Worm (Caenorhabditis elegans): ENCODE results near the gene srh-182.
A peak's percentile ranks its signal among the peaks of the same experiment; 100 is the strongest.

Gene srh-182

DNA sequence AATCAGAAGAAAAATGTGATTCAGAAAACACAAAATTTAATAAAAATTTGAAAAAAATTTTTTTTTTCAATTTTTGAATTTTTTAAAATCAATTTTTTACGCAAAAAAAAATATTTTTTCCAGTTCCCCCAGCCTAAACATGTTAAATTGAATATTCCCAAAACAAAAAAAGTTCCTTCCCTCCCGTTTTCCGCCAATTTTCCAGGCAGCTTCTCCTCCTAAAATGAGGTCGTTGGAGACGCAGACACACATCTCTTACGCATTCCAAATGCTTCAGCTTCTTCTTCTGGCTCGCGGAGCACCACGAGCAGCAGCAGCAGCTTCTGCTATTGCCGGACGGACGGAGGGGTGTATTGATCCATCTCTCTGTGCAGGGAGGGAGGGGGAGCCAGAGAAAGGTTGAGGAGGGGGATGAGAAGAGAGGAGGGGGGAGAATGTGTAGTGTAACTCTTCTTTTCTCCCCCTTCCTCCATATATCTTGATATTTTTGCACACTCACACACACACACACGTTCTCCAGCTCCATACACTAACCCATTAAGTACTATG, 17.0 kb upstream of the srh-182 start (continued):
- TF ChIP-seq efl-1 (optimal IDR thresholded peaks at IDR 0.05) (peak; percentile 22 to 32), efl-1 (GFP tag; optimal IDR thresholded peaks at IDR 0.05 in 1 of 2) (no peak), tbx-2 (tag; optimal IDR thresholded peaks at IDR 0.05) (no peak), snpc-4 (tag; optimal IDR thresholded peaks at IDR 0.05) (peak; percentile 23), egl-27 (tag; optimal IDR thresholded peaks at IDR 0.05) (no peak), hlh-4 (tag; optimal IDR thresholded peaks at IDR 0.05) (no peak), nhr-19 (GFP tag; conservative IDR thresholded peaks at IDR 0.05) (no peak), aly-2 (tag; optimal IDR thresholded peaks at IDR 0.05) (no peak), ces-1 (GFP tag; optimal IDR thresholded peaks at IDR 0.05) (no peak), blmp-1 (tag; optimal IDR thresholded peaks at IDR 0.05) (no peak), nhr-12 (tag; optimal IDR thresholded peaks at IDR 0.05) (no peak), F16B12.6 (tag; optimal IDR thresholded peaks at IDR 0.05) (peak; percentile 20), nhr-77 (tag; optimal IDR thresholded peaks at IDR 0.05) (no peak), aha-1 (tag; optimal IDR thresholded peaks at IDR 0.05) (no peak), pag-3 (tag; optimal IDR thresholded peaks at IDR 0.05; ENCODE audit: borderline replicate concordance, insufficient read depth) (no peak), elt-3 (tag; optimal IDR thresholded peaks at IDR 0.05) (no peak), sox-4 (tag; optimal IDR thresholded peaks at IDR 0.05) (no peak), ztf-11 (tag; optimal IDR thresholded peaks at IDR 0.05) (no peak), egl-13 (tag; optimal IDR thresholded peaks at IDR 0.05) (no peak), isw-1 (GFP tag; IDR thresholded peaks at IDR 0.05) (0 out of 2 replicates have a peak, but pooled peaks have one; percentile 14), nhr-28 (tag; optimal IDR thresholded peaks at IDR 0.05) (no peak), unc-30 (tag; optimal IDR thresholded peaks at IDR 0.05) (no peak), jun-1 (tag; optimal IDR thresholded peaks at IDR 0.05) (no peak), ama-1 (optimal IDR thresholded peaks at IDR 0.05) (no peak), skn-1 (tag; optimal IDR thresholded peaks at IDR 0.05) (peak; percentile 15), lir-3 (tag; optimal IDR thresholded peaks at IDR 0.05; ENCODE audit: poor library complexity) (no peak), C04F5.9 (tag; optimal IDR thresholded peaks at IDR 0.05) (no peak), pqm-1 (tag; optimal IDR thresholded peaks at IDR 0.05) (no peak), nhr-71 (tag; optimal IDR thresholded peaks at IDR 0.05) (peak; percentile 38), unc-86 (tag; optimal IDR thresholded peaks at IDR 0.05) (peak; percentile 8), grh-1 (GFP tag; IDR thresholded peaks at IDR 0.05) (no peak), vab-15 (tag; optimal IDR thresholded peaks at IDR 0.05) (no peak), sup-37 (GFP tag; optimal IDR thresholded peaks at IDR 0.05) (no peak), nhr-20 (tag; optimal IDR thresholded peaks at IDR 0.05) (no peak)

DNA sequence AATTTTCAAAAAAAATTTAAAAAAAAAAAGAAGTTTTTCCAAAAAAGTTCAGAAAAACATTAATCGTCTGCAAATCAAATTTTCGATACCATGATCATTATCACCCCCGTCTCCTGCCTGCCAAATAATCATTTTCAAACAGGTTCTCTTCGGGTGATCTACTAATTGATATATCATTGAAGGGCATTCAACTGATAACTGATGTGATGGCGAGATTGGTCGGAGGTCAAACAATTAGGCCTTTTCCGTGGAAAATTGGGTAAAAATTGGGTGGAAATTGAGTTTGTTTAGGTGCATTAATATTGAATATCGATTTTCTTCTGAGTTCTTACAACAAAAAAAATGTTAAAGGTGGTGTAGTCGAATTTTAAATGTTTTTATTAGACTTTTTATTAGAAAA, 13.8 kb upstream of the srh-182 start, which contains the start of gene Y51A2D.18:
Gene Y51A2D.18, minus strand, starts transcription at position 101 of the 400 bp plus-strand sequence.
- TF ChIP-seq alr-1 (tag; optimal IDR thresholded peaks at IDR 0.05; ENCODE audit: borderline replicate concordance): no peak
- peak in 3 of 6 experiments; percentile 12 to 31 (median 24) for TF ChIP-seq elt-3 (tag; optimal IDR thresholded peaks at IDR 0.05)

DNA sequence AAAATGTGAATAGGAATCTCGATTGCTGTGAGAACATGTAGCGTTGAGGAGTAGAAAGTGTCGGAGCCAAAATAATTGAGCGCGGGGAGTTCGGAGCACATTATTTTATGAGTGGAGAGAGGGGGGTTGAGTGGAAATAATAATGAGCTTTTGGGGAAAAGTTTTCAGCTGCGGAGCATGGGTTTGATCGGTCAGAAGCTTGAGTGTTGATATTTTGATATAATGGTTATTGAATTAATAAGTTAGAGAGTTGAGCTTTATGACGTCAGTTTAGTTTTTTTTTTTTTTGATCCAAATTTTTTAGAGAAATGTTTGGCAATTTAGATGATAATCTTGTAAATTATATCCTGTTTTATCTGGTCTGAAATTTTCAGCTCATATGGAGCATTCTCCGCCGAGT, 6.9 kb upstream of the srh-182 start, which contains the start of gene srh-178:
Gene srh-178, minus strand, starts transcription at position 101 of the 400 bp plus-strand sequence.
- no peak for TF ChIP-seq swsn-7 (tag; optimal IDR thresholded peaks at IDR 0.05)
- TF ChIP-seq hlh-4 (tag; optimal IDR thresholded peaks at IDR 0.05): no peak
- no peak for TF ChIP-seq nhr-28 (tag; optimal IDR thresholded peaks at IDR 0.05)

DNA sequence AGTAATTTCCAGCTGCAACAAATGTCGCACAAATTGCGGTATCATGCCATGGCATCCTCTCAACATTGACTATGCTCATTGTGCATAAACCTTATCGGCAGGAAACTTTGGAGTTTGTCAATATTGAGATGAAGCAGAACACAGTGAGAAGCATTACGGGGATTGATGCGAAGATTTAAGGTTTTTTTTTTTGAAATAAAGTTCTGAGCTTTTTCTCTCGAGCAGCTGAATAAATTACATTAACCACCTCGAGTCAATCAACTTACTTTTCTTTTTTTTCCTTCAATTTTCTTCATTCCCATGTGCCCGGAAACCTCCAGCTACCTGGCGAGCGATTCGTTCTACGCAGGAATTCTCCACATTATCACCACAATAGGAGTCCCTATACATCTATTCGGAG, 2.8 kb upstream of the srh-182 start, which contains the start of gene srh-179:
Gene srh-179, plus strand, starts transcription at position 301 of the 400 bp plus-strand sequence.
- TF ChIP-seq C04F5.9 (tag; optimal IDR thresholded peaks at IDR 0.05): no peak
- TF ChIP-seq ceh-88 (GFP tag; IDR thresholded peaks at IDR 0.05): no peak
- no peak for TF ChIP-seq efl-3 (GFP tag; optimal IDR thresholded peaks at IDR 0.05)
- TF ChIP-seq ztf-11 (tag; optimal IDR thresholded peaks at IDR 0.05): no peak
- TF ChIP-seq nhr-237 (tag; optimal IDR thresholded peaks at IDR 0.05): no peak

All from whole organism, L1 larva.